Worm (Caenorhabditis elegans): ENCODE measurements around the gene mrpl-35.

The mrpl-35 gene

DNA sequence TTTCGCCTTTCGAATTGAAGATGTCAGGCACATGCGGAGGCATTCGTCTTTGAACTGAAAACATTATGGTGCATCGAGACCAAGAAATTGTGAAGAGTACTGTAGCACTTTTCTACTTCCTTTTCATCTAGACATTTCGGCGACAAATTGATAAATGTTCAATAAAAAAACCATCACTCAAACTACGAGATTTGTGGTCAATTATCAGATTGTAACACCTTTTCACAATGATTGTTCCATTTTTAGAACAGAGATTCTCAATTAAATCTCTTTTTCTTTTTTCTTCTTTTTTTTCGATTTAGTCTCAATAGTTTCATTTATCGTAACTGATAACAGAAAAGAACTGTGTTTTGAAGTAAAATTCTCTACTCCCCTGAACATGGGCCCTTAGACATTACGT is 24.0 kb upstream of the mrpl-35 start:
- no peak for TF ChIP-seq unc-62 (GFP tag; optimal IDR thresholded peaks at IDR 0.05)

DNA sequence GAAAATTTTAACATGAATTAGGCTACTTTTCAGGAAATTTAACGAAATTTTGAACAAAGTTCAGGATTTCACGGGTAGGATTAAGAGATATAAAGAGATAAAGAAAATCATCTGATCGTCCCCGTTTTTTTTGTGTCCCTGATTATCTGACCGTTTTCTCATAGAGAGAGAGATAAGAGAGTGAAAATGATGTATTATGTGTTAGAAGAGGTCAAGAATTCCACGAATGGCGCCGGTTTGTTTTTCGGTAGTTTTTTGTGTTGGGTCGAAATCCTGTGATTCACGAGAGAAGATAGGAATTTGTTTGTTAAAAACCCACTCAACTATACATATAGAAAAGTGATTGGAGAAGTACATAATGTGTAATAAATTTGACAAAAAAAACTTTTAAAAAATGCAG is 22.9 kb upstream of the mrpl-35 start:
- TF ChIP-seq unc-62 (GFP tag; optimal IDR thresholded peaks at IDR 0.05): no peak

- no peak for TF ChIP-seq unc-62 (GFP tag; optimal IDR thresholded peaks at IDR 0.05)
Observed at ce11 chrIII:3488224-3488623, 21.8 kb upstream of the mrpl-35 start, which contains the start of gene C34C12.7. Gene C34C12.7, minus strand, starts transcription at chrIII:3488341.

DNA sequence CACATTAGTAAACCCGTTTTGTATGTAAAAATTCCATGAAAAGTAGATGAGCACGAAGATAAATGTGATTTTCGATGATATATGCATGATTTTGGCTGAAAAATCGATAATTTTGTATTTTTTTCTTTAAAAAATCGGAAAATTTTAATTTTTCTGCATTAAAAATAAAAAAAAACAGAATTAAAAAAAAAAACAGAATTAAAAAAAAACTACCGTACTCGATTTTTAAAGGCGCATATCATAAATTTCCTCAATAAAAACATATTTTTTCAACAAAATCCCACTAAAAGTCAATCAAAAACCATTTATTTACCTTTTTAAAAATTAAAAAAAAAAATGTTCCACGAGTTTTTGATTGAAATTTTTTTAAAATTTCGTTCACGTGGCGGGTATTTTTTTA is 16.9 kb upstream of the mrpl-35 start, which contains the start of gene gly-14:
gly-14 (minus strand) TSS at position 101 of the 400 bp plus-strand sequence.
- no peak for TF ChIP-seq unc-62 (GFP tag; optimal IDR thresholded peaks at IDR 0.05)

ce11 chrIII:3498957-3499356 is 11.1 kb upstream of the mrpl-35 start, which contains the start of gene M01F1.9:
Gene M01F1.9, minus strand, starts transcription at chrIII:3499057.
- no peak for TF ChIP-seq unc-62 (GFP tag; optimal IDR thresholded peaks at IDR 0.05)

- TF ChIP-seq unc-62 (GFP tag; optimal IDR thresholded peaks at IDR 0.05): no peak
Observed at ce11 chrIII:3499850-3500249, 10.2 kb upstream of the mrpl-35 start.

- no peak for TF ChIP-seq unc-62 (GFP tag; optimal IDR thresholded peaks at IDR 0.05)
Observed at ce11 chrIII:3502215-3502838, 7.7 kb upstream of the mrpl-35 start, which contains the start of gene M01F1.8. Gene M01F1.8, minus strand, starts transcription at chrIII:3502549.

- TF ChIP-seq unc-62 (GFP tag; optimal IDR thresholded peaks at IDR 0.05): no peak
Observed at ce11 chrIII:3503286-3503685, 6.8 kb upstream of the mrpl-35 start, which contains the start of gene rpl-16. Gene rpl-16, minus strand, starts transcription at chrIII:3503604.

ce11 chrIII:3504239-3504638 is 5.8 kb upstream of the mrpl-35 start:
- TF ChIP-seq unc-62 (GFP tag; optimal IDR thresholded peaks at IDR 0.05): no peak

DNA sequence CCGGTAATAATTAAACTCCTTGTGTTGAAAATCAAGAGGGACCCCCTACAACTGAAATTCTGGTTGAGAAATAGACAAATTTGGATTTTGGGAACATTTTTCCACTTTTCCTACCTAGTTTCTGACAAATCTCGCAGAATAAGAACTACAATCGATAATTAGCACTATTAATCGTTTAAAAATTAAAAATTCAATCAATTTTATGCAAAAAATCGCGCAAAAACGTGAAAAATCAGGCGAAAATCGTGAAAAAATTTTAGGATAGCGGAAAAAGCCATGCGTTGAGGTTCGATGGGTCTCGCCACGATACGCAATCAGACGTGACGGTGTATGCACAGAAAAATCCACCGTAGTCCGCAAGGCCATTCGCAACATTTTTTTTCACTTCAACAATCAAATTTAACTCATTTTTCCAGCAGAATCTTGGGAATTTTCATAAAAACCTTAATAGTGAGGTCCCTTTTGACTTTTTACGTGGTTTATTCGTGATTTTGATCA is 4.9 kb upstream of the mrpl-35 start, which contains the start of gene lias-1:
lias-1 (minus strand) TSS at position 51 of the 498 bp plus-strand sequence.
- no peak for TF ChIP-seq unc-62 (GFP tag; optimal IDR thresholded peaks at IDR 0.05)

DNA sequence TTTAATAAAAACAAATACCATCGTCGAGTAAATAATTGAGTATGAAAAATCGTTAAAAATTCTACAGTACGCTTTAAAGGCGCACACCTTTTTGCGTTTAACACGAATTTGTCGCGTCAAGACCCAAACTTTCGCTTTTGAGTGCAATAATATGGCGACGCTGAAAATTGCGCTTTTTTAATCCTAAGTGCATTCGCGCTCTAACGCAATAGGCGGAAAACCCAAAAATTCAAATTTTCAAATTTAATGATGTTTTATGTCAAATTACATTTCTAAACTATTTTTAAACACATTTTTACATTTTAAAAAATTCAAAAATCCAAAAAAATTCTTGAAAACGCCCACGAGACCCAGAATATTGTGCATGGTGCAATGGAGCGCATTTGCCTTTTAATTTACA is 1.8 kb downstream of the mrpl-35 start:
- TF ChIP-seq unc-62 (GFP tag; optimal IDR thresholded peaks at IDR 0.05): no peak

ce11 chrIII:3519505-3519904 is 9.5 kb downstream of the mrpl-35 start, which contains the start of gene hmit-1.3:
Gene hmit-1.3, minus strand, starts transcription at chrIII:3519607.
- TF ChIP-seq unc-62 (GFP tag; optimal IDR thresholded peaks at IDR 0.05): no peak

- no peak for TF ChIP-seq unc-62 (GFP tag; optimal IDR thresholded peaks at IDR 0.05)
Observed at ce11 chrIII:3520417-3520816, 10.4 kb downstream of the mrpl-35 start.

ce11 chrIII:3523363-3523762 is 13.3 kb downstream of the mrpl-35 start:
- TF ChIP-seq unc-62 (GFP tag; optimal IDR thresholded peaks at IDR 0.05): no peak

DNA sequence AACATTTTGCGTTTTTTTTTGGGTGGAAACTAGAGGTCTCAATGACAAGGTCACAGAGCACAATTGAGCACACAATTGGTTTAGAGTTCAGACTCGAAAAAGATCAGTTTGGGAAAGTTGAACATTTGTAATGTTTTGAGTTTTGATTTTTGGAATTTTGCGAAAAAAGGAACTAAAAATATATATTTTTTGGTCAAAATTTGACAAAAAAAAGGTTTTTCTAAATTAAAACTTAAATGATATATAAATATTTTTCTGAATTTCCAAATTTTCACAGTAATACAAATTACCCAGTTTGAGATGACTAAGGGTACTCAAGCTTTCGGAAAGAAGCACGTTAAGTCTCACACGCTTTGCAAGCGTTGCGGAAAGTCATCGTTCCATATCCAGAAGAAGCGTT is 18.3 kb downstream of the mrpl-35 start, which contains the start of gene rpl-37:
rpl-37 (plus strand) TSS at position 301 of the 400 bp plus-strand sequence.
- TF ChIP-seq unc-62 (GFP tag; optimal IDR thresholded peaks at IDR 0.05): no peak

ce11 chrIII:3529744-3530208 is 19.7 kb downstream of the mrpl-35 start, which contains the start of gene pitp-1:
Gene pitp-1, minus strand, starts transcription at chrIII:3529794.
- no peak for TF ChIP-seq unc-62 (GFP tag; optimal IDR thresholded peaks at IDR 0.05)

- no peak for TF ChIP-seq unc-62 (GFP tag; optimal IDR thresholded peaks at IDR 0.05)
Observed at ce11 chrIII:3532035-3532434, 22.0 kb downstream of the mrpl-35 start.
